Fruit fly (Drosophila melanogaster) whole organism, prepupa: Measurements from ENCODE around the gene CG2964.
A peak's percentile ranks its signal among the peaks of the same experiment; 100 is the strongest.

ENCODE experiments used
- Blimp-1 ChIP-seq: fragments of 200-800 bp; sonication (Bioruptor generic); optimal IDR thresholded peaks from 3 replicates; lab custom pipeline; 2017; ENCODE audit warnings: missing biosample characterization, missing genetic modification characterization, mild to moderate bottlenecking, moderate library complexity, missing genetic modification reagents
- CG10631 ChIP-seq: fragments of 200-800 bp; sonication (Bioruptor generic); optimal IDR thresholded peaks from 2 replicates; lab custom pipeline; 2016; ENCODE audit warnings: missing biosample characterization, missing genetic modification characterization
- CG10669 ChIP-seq: fragments of 200-800 bp; sonication (Bioruptor generic); optimal IDR thresholded peaks from 3 replicates; lab custom pipeline; 2018; ENCODE audit warnings: missing biosample characterization, mild to moderate bottlenecking, missing genetic modification characterization, moderate library complexity
- CG11294 ChIP-seq: fragments of 200-800 bp; sonication (Bioruptor generic); IDR thresholded peaks from 2 replicates; pipeline ENCODE4 v1.3.6; 2022; ENCODE audit warnings: missing biosample characterization, missing genetic modification characterization
- CG15336 ChIP-seq: fragments of 200-800 bp; sonication (Bioruptor generic); IDR thresholded peaks from 2 replicates; pipeline ENCODE4 v1.3.6; 2022; ENCODE audit warnings: missing biosample characterization, missing genetic modification characterization
- CG16779 ChIP-seq: fragments of 200-800 bp; sonication (Bioruptor generic); optimal IDR thresholded peaks from 3 replicates; lab custom pipeline; 2017; ENCODE audit warnings: missing biosample characterization, mild to moderate bottlenecking, missing genetic modification characterization
- CG31627 ChIP-seq: fragments of 200-800 bp; sonication (Bioruptor generic); optimal IDR thresholded peaks from 3 replicates; lab custom pipeline; 2016; ENCODE audit warnings: missing biosample characterization, missing genetic modification characterization
- CG34406 ChIP-seq: fragments of 200-800 bp; sonication (Bioruptor generic); optimal IDR thresholded peaks from 3 replicates; lab custom pipeline; 2016; ENCODE audit warnings: missing biosample characterization, missing genetic modification characterization
- CG3919 ChIP-seq: fragments of 200-800 bp; sonication (Bioruptor generic); optimal IDR thresholded peaks from 3 replicates; lab custom pipeline; 2016; ENCODE audit warnings: missing biosample characterization, missing genetic modification characterization
- CG4318 ChIP-seq: fragments of 200-800 bp; sonication (Bioruptor generic); optimal IDR thresholded peaks from 3 replicates; lab custom pipeline; 2017; ENCODE audit warnings: missing biosample characterization, mild to moderate bottlenecking, missing genetic modification characterization
- CG6163 ChIP-seq: fragments of 200-800 bp; sonication (Bioruptor generic); IDR thresholded peaks from 3 replicates; pipeline ENCODE4 v1.3.6; 2022; ENCODE audit warnings: missing biosample characterization, missing genetic modification characterization
- CG6276 ChIP-seq: fragments of 200-800 bp; sonication (Bioruptor generic); optimal IDR thresholded peaks from 2 replicates; lab custom pipeline; 2017; ENCODE audit warnings: missing biosample characterization, mild to moderate bottlenecking, missing genetic modification characterization
- CG6792 ChIP-seq: fragments of 200-800 bp; sonication (Bioruptor generic); optimal IDR thresholded peaks from 3 replicates; lab custom pipeline; 2016; ENCODE audit warnings: missing biosample characterization, missing genetic modification characterization
- CG6808 ChIP-seq: fragments of 200-800 bp; sonication (Bioruptor generic); optimal IDR thresholded peaks from 3 replicates; lab custom pipeline; 2017; ENCODE audit warnings: missing biosample characterization, missing genetic modification characterization, mild to moderate bottlenecking, moderate library complexity, missing genetic modification reagents
- CG6854 ChIP-seq: fragments of 200-800 bp; sonication (Bioruptor generic); optimal IDR thresholded peaks from 2 replicates; lab custom pipeline; 2017; ENCODE audit warnings: missing biosample characterization, mild to moderate bottlenecking, missing genetic modification characterization
- CG8119 ChIP-seq: fragments of 200-800 bp; sonication (Bioruptor generic); IDR thresholded peaks from 3 replicates; pipeline ENCODE4 v1.3.6; 2022; ENCODE audit warnings: missing biosample characterization, missing genetic modification characterization
- CG8319 ChIP-seq: fragments of 200-800 bp; sonication (Bioruptor generic); optimal IDR thresholded peaks from 3 replicates; lab custom pipeline; 2016; ENCODE audit warnings: missing biosample characterization, missing genetic modification characterization
- CG8632 ChIP-seq: fragments of 200-800 bp; sonication (Bioruptor generic); optimal IDR thresholded peaks from 3 replicates; lab custom pipeline; 2016; ENCODE audit warnings: missing biosample characterization, missing genetic modification characterization
- CG9139 ChIP-seq: fragments of 200-800 bp; sonication (Bioruptor generic); optimal IDR thresholded peaks from 3 replicates; lab custom pipeline; 2017; ENCODE audit warnings: missing biosample characterization, mild to moderate bottlenecking, missing genetic modification characterization
- Eip75B ChIP-seq: fragments of 200-800 bp; sonication (Bioruptor generic); optimal IDR thresholded peaks from 3 replicates; lab custom pipeline; 2016; ENCODE audit warnings: missing biosample characterization, missing genetic modification characterization
- Eip78C ChIP-seq: fragments of 200-800 bp; sonication (Bioruptor generic); peaks from one replicate; lab custom pipeline; 2016; ENCODE audit warnings: missing biosample characterization, missing genetic modification characterization
- Ets21C ChIP-seq: fragments of 200-800 bp; sonication (Bioruptor generic); optimal IDR thresholded peaks from 3 replicates; lab custom pipeline; 2016; ENCODE audit warnings: missing biosample characterization, missing genetic modification characterization
- Gug ChIP-seq: fragments of 200-800 bp; sonication (Bioruptor generic); IDR thresholded peaks from 2 replicates; pipeline ENCODE4 v1.3.6; 2022; ENCODE audit warnings: missing biosample characterization, missing genetic modification characterization
- Hr38 ChIP-seq: sonication (Bioruptor generic); optimal IDR thresholded peaks from 2 replicates; lab custom pipeline; 2016; ENCODE audit warnings: missing biosample characterization, missing genetic modification characterization
- Hr4 ChIP-seq: fragments of 200-800 bp; sonication (Bioruptor generic); optimal IDR thresholded peaks from 3 replicates; lab custom pipeline; 2016; ENCODE audit warnings: missing biosample characterization, missing genetic modification characterization
- Lpt ChIP-seq: fragments of 200-800 bp; sonication (Bioruptor generic); optimal IDR thresholded peaks from 3 replicates; lab custom pipeline; 2016; ENCODE audit warnings: missing biosample characterization, missing genetic modification characterization
- Met ChIP-seq: fragments of 200-800 bp; sonication (Bioruptor generic); optimal IDR thresholded peaks from 3 replicates; lab custom pipeline; 2016; ENCODE audit warnings: missing biosample characterization, missing genetic modification characterization
- OdsH ChIP-seq: fragments of 200-800 bp; sonication (Bioruptor generic); optimal IDR thresholded peaks from 3 replicates; lab custom pipeline; 2016; ENCODE audit warnings: missing biosample characterization, missing genetic modification characterization
- Sox102F ChIP-seq: fragments of 200-800 bp; sonication (Bioruptor generic); optimal IDR thresholded peaks from 2 replicates; lab custom pipeline; 2016; ENCODE audit warnings: missing biosample characterization, mild to moderate bottlenecking, missing genetic modification characterization
- achi ChIP-seq: fragments of 200-800 bp; sonication (Bioruptor generic); optimal IDR thresholded peaks from 3 replicates; lab custom pipeline; 2016; ENCODE audit warnings: missing biosample characterization, missing genetic modification characterization
- cyc ChIP-seq: fragments of 200-800 bp; sonication (Bioruptor generic); optimal IDR thresholded peaks from 3 replicates; lab custom pipeline; 2016; ENCODE audit warnings: missing biosample characterization, missing genetic modification characterization
- dac ChIP-seq: fragments of 200-800 bp; sonication (Bioruptor generic); optimal IDR thresholded peaks from 2 replicates; lab custom pipeline; 2017; ENCODE audit warnings: missing biosample characterization, mild to moderate bottlenecking, missing genetic modification characterization
- dsx ChIP-seq: fragments of 200-800 bp; optimal IDR thresholded peaks from 3 replicates; lab custom pipeline; 2019; ENCODE audit warnings: missing biosample characterization, mild to moderate bottlenecking, missing genetic modification characterization, moderate library complexity; ENCODE audit not compliant: poor library complexity, severe bottlenecking
- eg ChIP-seq: fragments of 200-800 bp; sonication (Bioruptor generic); IDR thresholded peaks from 3 replicates; pipeline ENCODE4 v1.3.6; 2022; ENCODE audit warnings: missing biosample characterization, missing genetic modification characterization
- esn ChIP-seq: fragments of 200-800 bp; sonication (Bioruptor generic); optimal IDR thresholded peaks from 2 replicates; lab custom pipeline; 2016; ENCODE audit warnings: missing biosample characterization, mild to moderate bottlenecking, missing genetic modification characterization, moderate library complexity
- fd59A ChIP-seq: fragments of 200-800 bp; sonication (Bioruptor generic); optimal IDR thresholded peaks from 2 replicates; lab custom pipeline; 2017; ENCODE audit warnings: missing biosample characterization, mild to moderate bottlenecking, missing genetic modification characterization, missing genetic modification reagents
- fkh ChIP-seq: fragments of 200-800 bp; sonication (Bioruptor generic); optimal IDR thresholded peaks from 3 replicates; lab custom pipeline; 2017; ENCODE audit warnings: missing biosample characterization, mild to moderate bottlenecking, missing genetic modification characterization, moderate library complexity
- lz ChIP-seq: fragments of 200-800 bp; sonication (Bioruptor generic); optimal IDR thresholded peaks from 3 replicates; lab custom pipeline; 2016; ENCODE audit warnings: missing biosample characterization, missing genetic modification characterization
- pdm3 ChIP-seq: fragments of 200-800 bp; sonication (Bioruptor generic); optimal IDR thresholded peaks from 3 replicates; lab custom pipeline; 2016; ENCODE audit warnings: missing biosample characterization, missing genetic modification characterization
- salr ChIP-seq, 2 experiments: fragments of 200-800 bp; sonication (Bioruptor generic); optimal IDR thresholded peaks; 3 replicates each; lab custom pipeline; 2016 to 2018; ENCODE audit warnings: missing biosample characterization in 2 of 2, missing genetic modification characterization in 2 of 2, mild to moderate bottlenecking in 1 of 2
- ss ChIP-seq, 2 experiments: fragments of 200-800 bp; sonication (Bioruptor generic); optimal IDR thresholded peaks; 2 replicates in 1 of 2; 3 replicates in 1 of 2; lab custom pipeline; 2017 to 2018; ENCODE audit warnings: mild to moderate bottlenecking in 2 of 2, missing biosample characterization in 2 of 2, missing genetic modification characterization in 2 of 2, moderate library complexity in 1 of 2
- svp ChIP-seq: fragments of 200-800 bp; sonication (Bioruptor generic); peaks from one replicate; lab custom pipeline; 2016; ENCODE audit warnings: missing biosample characterization, missing genetic modification characterization

The CG2964 gene

DNA sequence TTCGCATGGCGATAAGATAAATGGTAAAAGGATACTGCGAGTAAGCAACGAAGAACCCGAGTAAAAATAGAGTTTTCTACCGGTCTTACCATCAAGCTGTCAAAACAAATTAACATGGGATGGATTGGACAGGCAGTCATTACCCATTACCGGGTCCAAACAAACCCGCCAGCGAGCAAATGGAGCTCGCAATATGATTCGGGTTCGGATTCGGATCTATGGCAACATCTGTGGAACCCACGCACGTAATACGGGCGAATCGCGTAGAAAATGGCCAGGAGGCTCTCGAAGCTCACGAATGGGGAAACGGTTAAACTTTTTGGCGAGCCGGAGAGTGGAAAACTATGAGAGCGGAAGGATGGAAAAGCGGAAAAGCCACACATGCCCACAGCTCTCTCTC lies 15.1 kb upstream of the CG2964 start:
- TF ChIP-seq fd59A (GFP tag; lab: Kevin White, UChicago) (no peak), CG9139 (GFP tag; lab: Kevin White, UChicago) (no peak), cyc (GFP tag; lab: Kevin White, UChicago) (no peak), dsx (no peak), Eip75B (no peak), lz (GFP tag; lab: Kevin White, UChicago) (no peak), Hr4 (GFP tag; lab: Kevin White, UChicago) (no peak), Eip78C (GFP tag; lab: Kevin White, UChicago) (no peak), Met (no peak), CG8119 (GFP tag; lab: Robert Waterston, UW) (no peak), CG6792 (GFP tag; lab: Kevin White, UChicago) (no peak), OdsH (GFP tag; lab: Kevin White, UChicago) (no peak)

DNA sequence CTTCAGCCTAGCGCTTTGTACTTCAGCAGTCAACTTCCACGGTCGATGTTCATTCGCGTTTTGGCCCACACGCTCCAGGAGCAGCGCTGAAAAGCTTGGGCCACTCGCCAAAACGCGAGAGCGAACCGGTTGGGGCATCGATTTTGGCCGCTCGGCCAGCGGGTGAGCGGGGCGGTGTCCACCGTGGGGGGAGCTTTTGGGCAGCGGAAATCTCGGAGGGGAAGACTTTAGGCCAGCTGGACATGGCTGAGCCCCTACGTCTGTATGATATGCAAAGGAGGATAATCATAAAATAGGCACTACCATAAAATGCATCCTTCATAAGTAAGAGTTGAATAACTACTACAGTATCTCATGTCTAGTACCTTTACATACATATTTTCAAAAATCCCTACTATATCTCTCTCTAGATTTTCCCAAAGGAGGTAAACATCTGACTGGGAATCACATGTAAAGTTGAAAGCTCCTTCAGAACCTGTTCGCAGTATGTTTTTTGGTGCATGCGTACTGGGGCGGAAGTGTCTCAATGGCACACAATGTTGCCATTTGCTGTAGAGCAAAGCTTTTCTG lies 12.2 kb upstream of the CG2964 start, which contains the start of gene Syt1:
Gene Syt1, minus strand, starts transcription at position 71 of the 570 bp plus-strand sequence.
- TF ChIP-seq svp (GFP tag; lab: Kevin White, UChicago) (peak; percentile 28), CG6163 (GFP tag; lab: Robert Waterston, UW) (peak; percentile 51; the same call in 1 of the 3 replicates), CG10669 (GFP tag; lab: Kevin White, UChicago) (no peak), CG6854 (GFP tag; lab: Kevin White, UChicago) (no peak), dsx (peak; percentile 28), Eip78C (GFP tag; lab: Kevin White, UChicago) (peak; percentile 66), CG15336 (peak; percentile 18; the same call in 1 of the 2 replicates), Hr4 (GFP tag; lab: Kevin White, UChicago) (peak; percentile 8), eg (0 out of 3 replicates have a peak, but pooled peaks have one; percentile 13)

DNA sequence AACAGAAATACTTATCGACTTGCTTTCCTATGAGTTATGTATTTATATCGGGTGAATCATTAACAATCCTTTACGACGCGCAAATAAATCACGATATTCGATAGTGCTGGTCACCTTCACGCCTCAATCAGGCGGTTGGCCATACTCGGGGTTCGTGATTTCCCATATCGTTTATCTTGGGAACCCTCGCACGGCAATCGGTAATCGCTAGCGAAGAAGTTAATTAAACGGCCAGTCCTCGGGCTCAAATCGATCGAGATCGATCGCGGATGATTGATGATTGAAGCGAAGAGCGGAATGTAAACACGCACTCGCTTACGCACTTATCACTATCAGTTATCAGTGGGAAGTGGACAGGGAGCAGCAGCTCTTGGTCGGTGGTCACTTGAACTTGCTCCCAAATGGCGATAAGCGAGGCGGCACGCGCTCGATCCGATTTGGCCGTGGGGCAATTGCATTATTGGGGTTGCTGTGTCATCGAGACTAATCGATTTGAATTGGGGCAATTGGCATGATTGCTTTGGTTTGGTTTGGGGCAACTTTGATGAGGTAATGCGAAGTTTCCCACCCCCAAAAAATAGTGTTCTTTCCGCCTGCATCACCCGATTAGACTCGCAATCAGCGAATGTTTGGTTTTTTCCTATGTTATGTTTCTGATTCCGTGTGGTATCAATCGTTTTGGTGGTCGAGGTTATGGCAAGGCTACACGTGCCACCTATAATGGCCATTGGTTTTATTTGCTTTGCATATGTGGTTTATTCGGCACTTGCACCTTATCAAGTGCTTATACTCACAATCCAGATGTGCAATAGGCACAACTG lies 11.1 kb upstream of the CG2964 start:
- TF ChIP-seq CG6854 (GFP tag; lab: Kevin White, UChicago) = no peak
- TF ChIP-seq svp (GFP tag; lab: Kevin White, UChicago) = peak; percentile 91
- TF ChIP-seq, all 60 proteins: peak for 1

DNA sequence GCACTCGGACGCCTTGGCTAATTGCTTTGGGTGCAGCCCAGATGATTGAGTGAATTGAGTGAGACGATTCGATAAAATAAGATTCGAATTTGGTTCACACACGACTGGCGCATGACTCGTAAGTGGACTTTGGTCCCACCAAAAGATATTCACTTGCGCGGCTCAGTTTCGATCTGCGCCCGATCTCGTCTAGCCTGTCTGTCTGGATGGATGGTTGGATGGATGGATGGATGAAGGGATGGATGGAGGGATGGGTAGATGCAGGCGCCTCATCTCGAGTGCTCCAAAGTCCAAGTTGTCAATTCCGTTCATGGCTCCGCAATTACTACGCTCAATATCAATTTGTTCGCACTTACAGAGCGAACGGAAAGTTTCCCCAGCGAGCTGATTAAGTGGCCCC lies 9.7 kb upstream of the CG2964 start:
- TF ChIP-seq CG8319 (no peak), dac (GFP tag; lab: Kevin White, UChicago) (no peak), Met (no peak), salr (GFP tag; optimal IDR thresholded peaks at IDR 0.05; lab: Kevin White, UChicago) (no peak), CG16779 (peak; percentile 39), CG8119 (GFP tag; lab: Robert Waterston, UW) (peak; percentile 59; the same call in 2 of the 3 replicates), CG11294 (GFP tag; lab: Robert Waterston, UW) (no peak), CG15336 (peak; percentile 43), Hr38 (GFP tag; lab: Kevin White, UChicago) (peak; percentile 27), Gug (GFP tag; lab: Robert Waterston, UW) (no peak), CG3919 (GFP tag; lab: Kevin White, UChicago) (peak; percentile 43), Sox102F (GFP tag; lab: Kevin White, UChicago) (no peak), ss (GFP tag; optimal IDR thresholded peaks at IDR 0.05; lab: Kevin White, UChicago) (peak; percentile 90 to 91), CG34406 (GFP tag; lab: Kevin White, UChicago) (no peak), CG6808 (GFP tag; lab: Kevin White, UChicago) (peak; percentile 84), CG6276 (peak; percentile 88), CG10631 (no peak), CG6163 (GFP tag; lab: Robert Waterston, UW) (no peak; the same call in 2 of the 3 replicates), Lpt (GFP tag; lab: Kevin White, UChicago) (peak; percentile 10), Eip78C (GFP tag; lab: Kevin White, UChicago) (peak; percentile 76), eg (0 out of 3 replicates have a peak, but pooled peaks have one; percentile 37), CG31627 (GFP tag; lab: Kevin White, UChicago) (no peak), Blimp-1 (GFP tag; lab: Kevin White, UChicago) (no peak), achi (no peak), CG10669 (GFP tag; lab: Kevin White, UChicago) (peak; percentile 57), CG4318 (GFP tag; lab: Kevin White, UChicago) (no peak), fd59A (GFP tag; lab: Kevin White, UChicago) (no peak), esn (no peak), pdm3 (no peak), fkh (no peak), Ets21C (GFP tag; lab: Kevin White, UChicago) (no peak), CG8632 (GFP tag; lab: Kevin White, UChicago) (no peak), Hr4 (GFP tag; lab: Kevin White, UChicago) (peak; percentile 3)
